Fruit fly (Drosophila melanogaster): Measurements from ENCODE around the gene CG10336.

DNA sequence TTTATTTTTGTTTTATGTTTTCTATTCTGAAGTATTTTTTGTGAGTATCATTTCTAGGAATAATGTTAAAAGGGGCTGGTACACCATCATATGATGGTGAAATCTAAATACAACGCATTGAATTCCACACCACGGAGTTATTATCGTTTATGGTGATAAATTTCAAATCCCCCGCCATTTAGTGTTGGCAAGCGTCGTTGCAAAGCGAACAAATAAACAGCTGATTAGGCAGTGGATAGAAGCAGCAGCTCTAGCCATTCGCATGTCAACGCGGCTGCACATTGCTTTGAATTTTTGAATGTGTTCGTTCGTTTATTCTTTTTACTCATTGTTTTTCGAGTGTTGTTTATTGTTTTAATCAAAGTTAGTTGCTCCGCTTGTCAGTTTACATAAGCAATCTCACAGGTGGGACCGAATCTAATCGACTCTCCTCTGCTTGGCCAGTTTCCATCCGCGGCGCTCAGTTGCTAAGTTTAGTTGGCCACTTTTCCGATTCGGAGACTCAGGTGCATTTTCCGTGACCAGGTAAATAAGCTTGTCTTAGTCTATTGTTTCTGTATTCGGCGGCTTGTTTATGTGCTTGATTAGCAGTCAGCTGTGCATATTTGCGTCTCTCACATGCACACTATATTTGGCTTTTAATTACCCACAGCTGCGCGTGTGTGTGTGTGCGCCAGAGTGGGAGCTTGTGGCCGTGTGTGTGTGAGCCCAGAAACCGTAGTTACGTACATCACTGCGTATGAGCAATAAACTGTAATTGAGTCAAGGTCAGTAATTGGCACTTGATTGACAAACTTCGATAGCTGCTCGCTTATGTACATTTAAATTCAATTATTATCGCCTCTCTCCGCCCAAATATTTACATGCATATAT, 12.1 kb upstream of the CG10336 start, which contains the start of the genes Mst36Fa and CG31751:
- TF ChIP-seq CG9609 (GFP tag; optimal IDR thresholded peaks at IDR 0.05) (peak; percentile 71), zen (tag; optimal IDR thresholded peaks at IDR 0.05) (peak; percentile 6), CG11398 (GFP tag; optimal IDR thresholded peaks at IDR 0.05) (peak; percentile 81), CG17612 (GFP tag; IDR thresholded peaks at IDR 0.05) (no peak), klu (GFP tag; IDR thresholded peaks at IDR 0.05) (no peak), HLHmδ (GFP tag; optimal IDR thresholded peaks at IDR 0.05) (peak; percentile 72)
